Fruit fly (Drosophila melanogaster) whole organism, pupa: ENCODE measurements around the gene dally.

Experiments used
- CG10348 ChIP-seq: fragments of 200-800 bp; sonication (Bioruptor generic); IDR thresholded peaks from 2 replicates; pipeline ENCODE4 v1.3.6; 2022; ENCODE audit warnings: missing biosample characterization, missing genetic modification characterization
- CG12605 ChIP-seq: fragments of 200-800 bp; sonication (Bioruptor generic); IDR thresholded peaks from 2 replicates; pipeline ENCODE4 v1.3.6; 2022; ENCODE audit warnings: missing biosample characterization, missing genetic modification characterization
- CG13204 ChIP-seq: fragments of 200-800 bp; sonication (Bioruptor generic); optimal IDR thresholded peaks from 2 replicates; lab custom pipeline; 2018; ENCODE audit warnings: missing biosample characterization, mild to moderate bottlenecking, missing genetic modification characterization, moderate library complexity
- CG14655 ChIP-seq: fragments of 200-800 bp; sonication (Bioruptor generic); optimal IDR thresholded peaks from 3 replicates; lab custom pipeline; 2017; ENCODE audit warnings: mild to moderate bottlenecking, missing biosample characterization, missing genetic modification reagents, missing genetic modification characterization
- CG15710 ChIP-seq: fragments of 200-800 bp; sonication (Bioruptor generic); optimal IDR thresholded peaks from 2 replicates; lab custom pipeline; 2018; ENCODE audit warnings: missing biosample characterization, mild to moderate bottlenecking, missing genetic modification characterization, moderate library complexity
- CG17806 ChIP-seq: fragments of 200-800 bp; sonication (Bioruptor generic); optimal IDR thresholded peaks from 2 replicates; lab custom pipeline; 2018; ENCODE audit warnings: missing biosample characterization, mild to moderate bottlenecking, missing genetic modification characterization, moderate library complexity
- CG32121 ChIP-seq: fragments of 200-800 bp; sonication (Bioruptor generic); IDR thresholded peaks from 2 replicates; pipeline ENCODE4 v1.3.6; 2022; ENCODE audit warnings: missing biosample characterization, missing genetic modification characterization
- CG34367 ChIP-seq: fragments of 200-800 bp; sonication (Bioruptor generic); optimal IDR thresholded peaks from 2 replicates; lab custom pipeline; 2018; ENCODE audit warnings: missing biosample characterization, mild to moderate bottlenecking, missing genetic modification characterization
- CG4496 ChIP-seq: fragments of 200-800 bp; sonication (Bioruptor generic); IDR thresholded peaks from 3 replicates; pipeline ENCODE4 v1.3.6; 2022; ENCODE audit warnings: missing biosample characterization, missing genetic modification characterization
- CG8159 ChIP-seq: fragments of 200-800 bp; sonication (Bioruptor generic); optimal IDR thresholded peaks from 3 replicates; lab custom pipeline; 2018; ENCODE audit warnings: missing biosample characterization, mild to moderate bottlenecking, missing genetic modification characterization, moderate library complexity
- CG8301 ChIP-seq: fragments of 200-800 bp; sonication (Bioruptor generic); optimal IDR thresholded peaks from 2 replicates; lab custom pipeline; 2018; ENCODE audit warnings: missing biosample characterization, mild to moderate bottlenecking, missing genetic modification characterization
- CG9948 ChIP-seq: fragments of 200-800 bp; sonication (Bioruptor generic); optimal IDR thresholded peaks from 2 replicates; lab custom pipeline; 2018; ENCODE audit warnings: missing biosample characterization, mild to moderate bottlenecking, missing genetic modification characterization, moderate library complexity
- D1 ChIP-seq: fragments of 200-800 bp; sonication (Bioruptor generic); optimal IDR thresholded peaks from 2 replicates; lab custom pipeline; 2018; ENCODE audit warnings: missing biosample characterization, mild to moderate bottlenecking, missing genetic modification characterization, moderate library complexity
- EcR ChIP-seq: fragments of 200-800 bp; sonication (Bioruptor generic); optimal IDR thresholded peaks from 3 replicates; lab custom pipeline; 2019; ENCODE audit warnings: missing biosample characterization, missing genetic modification characterization, mild to moderate bottlenecking, moderate library complexity, missing genetic modification reagents
- Ets98B ChIP-seq: fragments of 200-800 bp; sonication (Bioruptor generic); IDR thresholded peaks from 2 replicates; pipeline ENCODE4 v1.3.6; 2022; ENCODE audit warnings: missing biosample characterization, missing genetic modification characterization
- Pif1A ChIP-seq: fragments of 200-800 bp; sonication (Bioruptor generic); optimal IDR thresholded peaks from 3 replicates; lab custom pipeline; 2016; ENCODE audit warnings: missing biosample characterization, missing genetic modification characterization
- Pif1B ChIP-seq: fragments of 200-800 bp; sonication (Bioruptor generic); optimal IDR thresholded peaks from 3 replicates; lab custom pipeline; 2016; ENCODE audit warnings: missing biosample characterization, missing genetic modification characterization
- Snoo ChIP-seq: fragments of 200-800 bp; sonication (Bioruptor generic); optimal IDR thresholded peaks from 3 replicates; lab custom pipeline; 2017; ENCODE audit warnings: missing biosample characterization, mild to moderate bottlenecking, missing genetic modification characterization, inconsistent platforms
- fd96Ca ChIP-seq: fragments of 200-800 bp; sonication (Bioruptor generic); IDR thresholded peaks from 3 replicates; pipeline ENCODE4 v1.3.6; 2022; ENCODE audit warnings: missing biosample characterization, missing genetic modification characterization
- gl ChIP-seq: fragments of 200-800 bp; sonication (Bioruptor generic); optimal IDR thresholded peaks from 2 replicates; lab custom pipeline; 2018; ENCODE audit warnings: missing biosample characterization, mild to moderate bottlenecking, missing genetic modification characterization
- rn ChIP-seq: fragments of 200-800 bp; sonication (Bioruptor generic); IDR thresholded peaks from 2 replicates; pipeline ENCODE4 v1.3.6; 2022; ENCODE audit warnings: missing biosample characterization, missing genetic modification characterization

Gene dally

dm6 chr3L:8821708-8822660, 5.3 kb upstream of the dally start:
- TF ChIP-seq CG34367 (tag; lab: Kevin White, UChicago) (peak; percentile 88), Ets98B (GFP tag; lab: Robert Waterston, UW) (peak; percentile 86), gl (tag; lab: Kevin White, UChicago) (peak; percentile 93), EcR (GFP tag; lab: Kevin White, UChicago) (peak; percentile 56), CG8159 (tag; lab: Kevin White, UChicago) (peak; percentile 91), CG17806 (peak; percentile 98), CG8301 (tag; lab: Kevin White, UChicago) (peak; percentile 89), CG9948 (tag; lab: Kevin White, UChicago) (peak; percentile 93), Pif1B (peak; percentile 86), D1 (peak; percentile 75), Snoo (peak; percentile 77), CG10348 (GFP tag; lab: Robert Waterston, UW) (no peak), CG13204 (GFP tag; lab: Kevin White, UChicago) (peak; percentile 90), Pif1A (peak; percentile 93), rn (GFP tag; lab: Robert Waterston, UW) (peak; percentile 73; the same call in 1 of the 2 replicates), CG12605 (GFP tag; lab: Robert Waterston, UW) (peak; percentile 83), CG14655 (GFP tag; lab: Kevin White, UChicago) (peak; percentile 81), CG32121 (peak; percentile 76), CG15710 (tag; lab: Kevin White, UChicago) (peak; percentile 95), fd96Ca (GFP tag; lab: Robert Waterston, UW) (peak; percentile 76; the same call in 2 of the 3 replicates), CG4496 (GFP tag; lab: Robert Waterston, UW) (peak; percentile 92)

DNA sequence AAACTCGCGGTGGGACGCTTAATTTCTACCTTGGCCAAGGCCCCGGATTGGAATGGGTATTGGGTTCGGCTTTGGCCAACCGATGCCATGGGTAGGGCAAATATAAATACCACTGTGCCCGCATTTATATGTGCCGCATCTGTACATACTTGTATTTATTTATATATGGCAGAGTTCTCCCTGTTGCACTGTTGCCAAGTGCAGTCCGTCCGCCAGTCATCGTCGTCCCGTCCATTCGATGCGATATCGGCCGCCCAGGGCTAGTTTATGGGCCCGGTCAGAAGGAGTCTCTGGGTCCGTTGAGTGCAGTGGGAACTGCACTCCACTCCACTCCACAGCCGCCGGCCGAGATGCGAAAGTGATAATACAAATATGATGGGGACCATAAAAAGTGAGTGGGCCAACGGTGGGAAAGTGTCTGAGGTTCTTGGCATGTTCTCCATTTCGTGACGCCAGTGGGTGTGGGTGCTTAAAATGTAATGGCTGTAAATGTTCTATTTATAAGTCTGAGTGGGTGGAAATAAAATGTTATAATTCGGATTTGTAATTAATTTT, 4.3 kb upstream of the dally start:
- TF ChIP-seq CG13204 (GFP tag; lab: Kevin White, UChicago) (peak; percentile 60), EcR (GFP tag; lab: Kevin White, UChicago) (peak; percentile 81), fd96Ca (GFP tag; lab: Robert Waterston, UW) (0 out of 3 replicates have a peak, but pooled peaks have one; percentile 8), CG4496 (GFP tag; lab: Robert Waterston, UW) (no peak)

- TF ChIP-seq CG8159 (tag; lab: Kevin White, UChicago), result peak; percentile 84
- TF ChIP-seq Pif1A, result peak; percentile 47
- peak; percentile 77 for TF ChIP-seq CG13204 (GFP tag; lab: Kevin White, UChicago)
- TF ChIP-seq EcR (GFP tag; lab: Kevin White, UChicago), result peak; percentile 40
- TF ChIP-seq D1, result peak; percentile 22
- peak; percentile 42; the same call in 1 of the 2 replicates for TF ChIP-seq CG12605 (GFP tag; lab: Robert Waterston, UW)
- peak; percentile 84 for TF ChIP-seq CG15710 (tag; lab: Kevin White, UChicago)
- peak; percentile 53 for TF ChIP-seq Snoo
- TF ChIP-seq gl (tag; lab: Kevin White, UChicago), result peak; percentile 26
- 0 out of 3 replicates have a peak, but pooled peaks have one; percentile 5 for TF ChIP-seq fd96Ca (GFP tag; lab: Robert Waterston, UW)
- peak; percentile 68 for TF ChIP-seq CG14655 (GFP tag; lab: Kevin White, UChicago)
- TF ChIP-seq Pif1B, result peak; percentile 68
- TF ChIP-seq CG10348 (GFP tag; lab: Robert Waterston, UW), result no peak
- no peak for TF ChIP-seq Ets98B (GFP tag; lab: Robert Waterston, UW)
- peak; percentile 84 for TF ChIP-seq CG34367 (tag; lab: Kevin White, UChicago)
- TF ChIP-seq CG32121, result no peak
- TF ChIP-seq CG9948 (tag; lab: Kevin White, UChicago), result peak; percentile 75
- TF ChIP-seq rn (GFP tag; lab: Robert Waterston, UW), result peak; percentile 27; the same call in 1 of the 2 replicates
- peak; percentile 76; the same call in 2 of the 3 replicates for TF ChIP-seq CG4496 (GFP tag; lab: Robert Waterston, UW)
- peak; percentile 28 for TF ChIP-seq CG8301 (tag; lab: Kevin White, UChicago)
- TF ChIP-seq CG17806, result peak; percentile 68
- TF ChIP-seq, all 21 proteins: peak for 18
Observed at dm6 chr3L:8823730-8824374, 3.5 kb upstream of the dally start.

dm6 chr3L:8824403-8825029, 2.8 kb upstream of the dally start:
- TF ChIP-seq CG9948 (tag; lab: Kevin White, UChicago), result no peak
- no peak for TF ChIP-seq gl (tag; lab: Kevin White, UChicago)
- TF ChIP-seq EcR (GFP tag; lab: Kevin White, UChicago), result no peak
- no peak for TF ChIP-seq Pif1B
- no peak for TF ChIP-seq Pif1A
- TF ChIP-seq CG8159 (tag; lab: Kevin White, UChicago), result no peak
- no peak for TF ChIP-seq Snoo
- TF ChIP-seq CG4496 (GFP tag; lab: Robert Waterston, UW), result no peak
- TF ChIP-seq CG10348 (GFP tag; lab: Robert Waterston, UW), result no peak
- TF ChIP-seq fd96Ca (GFP tag; lab: Robert Waterston, UW), result no peak
- no peak for TF ChIP-seq CG13204 (GFP tag; lab: Kevin White, UChicago)
- TF ChIP-seq D1, result no peak
- TF ChIP-seq Ets98B (GFP tag; lab: Robert Waterston, UW), result no peak
- TF ChIP-seq CG15710 (tag; lab: Kevin White, UChicago), result no peak
- TF ChIP-seq CG12605 (GFP tag; lab: Robert Waterston, UW), result no peak
- TF ChIP-seq CG8301 (tag; lab: Kevin White, UChicago), result no peak
- TF ChIP-seq rn (GFP tag; lab: Robert Waterston, UW), result no peak
